Worm (Caenorhabditis elegans) whole organism, midembryonic: ENCODE measurements around the gene R05D3.12.

Experiments
- T22C8.4 ChIP-seq: fragments of 200-800 bp; sonication (Bioruptor generic); IDR thresholded peaks from 2 replicates; pipeline ENCODE4 v1.3.6; 2022; ENCODE audit warnings: missing genetic modification characterization, missing compliant biosample characterization
- flt-1 ChIP-seq: fragments of 200-800 bp; sonication (Bioruptor generic); IDR thresholded peaks from 2 replicates; pipeline ENCODE4 v1.3.6; 2022; ENCODE audit warnings: missing genetic modification characterization, missing compliant biosample characterization
- tab-1 ChIP-seq: fragments of 200-800 bp; sonication (Bioruptor generic); IDR thresholded peaks from 2 replicates; pipeline ENCODE4 v1.3.6; 2022; ENCODE audit warnings: missing genetic modification characterization, missing compliant biosample characterization
- ztf-23 ChIP-seq: fragments of 200-800 bp; sonication (Bioruptor generic); IDR thresholded peaks from 2 replicates; pipeline ENCODE4 v1.3.6; 2022; ENCODE audit warnings: missing genetic modification reagents, missing genetic modification characterization, missing compliant biosample characterization

DNA sequence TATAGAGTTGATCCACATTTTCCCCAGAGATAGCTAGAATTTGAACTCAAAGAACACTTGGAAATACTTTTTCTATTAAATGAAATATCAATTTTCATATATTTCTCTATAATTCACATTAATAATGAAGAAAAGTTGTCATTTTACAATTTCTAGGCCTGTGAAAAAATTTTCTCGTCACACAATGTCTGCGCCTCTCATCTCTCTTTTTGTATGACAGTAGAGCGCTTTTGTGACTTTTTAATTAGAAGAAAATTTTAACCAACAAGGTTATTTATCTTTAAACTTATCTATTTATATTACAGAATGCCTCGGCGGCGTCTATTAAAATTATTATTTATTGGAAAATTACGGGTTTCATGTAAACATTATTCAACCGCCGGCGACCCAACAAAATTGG, 48.3 kb downstream of the R05D3.12 start, which contains the start of gene ZK1236.1:
- TF ChIP-seq ztf-23 (no peak), tab-1 (GFP tag; lab: Robert Waterston, UW) (no peak), flt-1 (GFP tag; lab: Robert Waterston, UW) (no peak), T22C8.4 (GFP tag; lab: Robert Waterston, UW) (no peak)
